Worm (Caenorhabditis elegans) whole organism, L1 larva: Measurements from ENCODE around the gene tra-1.

Experiments
- C04F5.9 ChIP-seq: sonication (generic microtip); optimal IDR thresholded peaks from 2 replicates; lab custom pipeline; 2016; ENCODE audit warnings: missing genetic modification characterization, missing compliant biosample characterization
- C34B4.2 ChIP-seq: sonication (generic microtip); optimal IDR thresholded peaks from 2 replicates; lab custom pipeline; 2017; ENCODE audit warnings: mild to moderate bottlenecking, missing genetic modification characterization, missing compliant biosample characterization
- aha-1 ChIP-seq: fragments of 150-350 bp; optimal IDR thresholded peaks from 2 replicates; lab custom pipeline; 2014; ENCODE audit warnings: missing biosample characterization, missing genetic modification characterization
- ama-1 ChIP-seq: fragments of 150-350 bp; optimal IDR thresholded peaks from 2 replicates; lab custom pipeline; 2014
- ceh-8 ChIP-seq: fragments of 200-800 bp; sonication (Bioruptor generic); optimal IDR thresholded peaks from 2 replicates; lab custom pipeline; 2018; ENCODE audit warnings: mild to moderate bottlenecking, missing genetic modification characterization, moderate library complexity, missing compliant biosample characterization
- ceh-82 ChIP-seq, 3 experiments: fragments of 150-350 bp in 1 of 3; sonication (generic microtip) in 2 of 3; optimal IDR thresholded peaks; 2 replicates each; lab custom pipeline; 2014 to 2017; ENCODE audit warnings: missing biosample characterization in 3 of 3, missing genetic modification characterization in 3 of 3
- ceh-88 ChIP-seq: fragments of 200-800 bp; sonication (Bioruptor generic); IDR thresholded peaks from 2 replicates; pipeline ENCODE4 v1.3.6; 2022; ENCODE audit warnings: missing genetic modification characterization, missing compliant biosample characterization
- ces-1 ChIP-seq: fragments of 150-350 bp; optimal IDR thresholded peaks from 2 replicates; lab custom pipeline; 2014; ENCODE audit warnings: missing biosample characterization, missing genetic modification reagents, missing genetic modification characterization
- dpl-1 ChIP-seq, 3 experiments: fragments of 150-350 bp in 2 of 3; sonication (generic microtip) in 1 of 3; optimal IDR thresholded peaks; 2 replicates each; lab custom pipeline; 2014 to 2017; ENCODE audit warnings: missing biosample characterization in 3 of 3, missing genetic modification characterization in 3 of 3, missing genetic modification reagents in 3 of 3
- dsc-1 ChIP-seq: sonication (generic microtip); optimal IDR thresholded peaks from 2 replicates; lab custom pipeline; 2016; ENCODE audit warnings: mild to moderate bottlenecking, missing genetic modification characterization, missing compliant biosample characterization
- egl-13 ChIP-seq: sonication (generic microtip); optimal IDR thresholded peaks from 2 replicates; lab custom pipeline; 2016; ENCODE audit warnings: missing genotype, missing genetic modification reagents, missing genetic modification characterization, missing compliant biosample characterization
- egl-27 ChIP-seq, 2 experiments: fragments of 150-350 bp in 1 of 2; sonication (generic microtip); optimal IDR thresholded peaks; 3 replicates each; lab custom pipeline; 2017 to 2018; ENCODE audit warnings: missing biosample characterization in 2 of 2, missing genetic modification characterization in 2 of 2, missing genetic modification reagents in 2 of 2
- fkh-8 ChIP-seq: sonication (generic microtip); optimal IDR thresholded peaks from 2 replicates; lab custom pipeline; 2016; ENCODE audit warnings: mild to moderate bottlenecking, missing genetic modification characterization, missing compliant biosample characterization
- fos-1 ChIP-seq: fragments of 150-350 bp; optimal IDR thresholded peaks from 2 replicates; lab custom pipeline; 2014; ENCODE audit warnings: missing biosample characterization, missing genetic modification characterization
- grh-1 ChIP-seq: fragments of 200-800 bp; sonication (Bioruptor generic); IDR thresholded peaks from 2 replicates; pipeline ENCODE4 v1.3.6; 2022; ENCODE audit warnings: missing genetic modification reagents, missing genetic modification characterization, missing compliant biosample characterization
- hlh-17 ChIP-seq: fragments of 200-800 bp; sonication (Bioruptor generic); optimal IDR thresholded peaks from 2 replicates; lab custom pipeline; 2018; ENCODE audit warnings: missing genetic modification characterization, mild to moderate bottlenecking, missing compliant biosample characterization, moderate library complexity, borderline replicate concordance
- hlh-4 ChIP-seq: sonication (generic microtip); optimal IDR thresholded peaks from 2 replicates; lab custom pipeline; 2016; ENCODE audit warnings: mild to moderate bottlenecking, missing genetic modification characterization, missing compliant biosample characterization
- hpl-2 ChIP-seq: fragments of 150-350 bp; optimal IDR thresholded peaks from 2 replicates; lab custom pipeline; 2014; ENCODE audit warnings: missing biosample characterization, missing genetic modification reagents, missing genetic modification characterization
- irx-1 ChIP-seq: sonication (generic microtip); optimal IDR thresholded peaks from 2 replicates; lab custom pipeline; 2016; ENCODE audit warnings: missing genetic modification characterization, missing compliant biosample characterization
- isw-1 ChIP-seq: fragments of 200-800 bp; sonication (Bioruptor generic); IDR thresholded peaks from 2 replicates; pipeline ENCODE4 v1.3.6; 2022; ENCODE audit warnings: missing genetic modification characterization, missing compliant biosample characterization
- lin-14 ChIP-seq: fragments of 200-800 bp; sonication (Bioruptor generic); optimal IDR thresholded peaks from 2 replicates; lab custom pipeline; 2018; ENCODE audit warnings: mild to moderate bottlenecking, missing genetic modification characterization, moderate library complexity, missing compliant biosample characterization
- lin-15B ChIP-seq: fragments of 150-350 bp; sonication (generic microtip); optimal IDR thresholded peaks from 3 replicates; lab custom pipeline; 2014; ENCODE audit warnings: missing biosample characterization, missing genetic modification characterization
- lir-3 ChIP-seq: sonication (generic microtip); optimal IDR thresholded peaks from 2 replicates; lab custom pipeline; 2016; ENCODE audit warnings: mild to moderate bottlenecking, missing genetic modification characterization, moderate library complexity, missing compliant biosample characterization; ENCODE audit not compliant: poor library complexity
- mab-9 ChIP-seq: fragments of 200-800 bp; sonication (Bioruptor generic); IDR thresholded peaks from 2 replicates; pipeline ENCODE4 v1.3.6; 2022; ENCODE audit warnings: missing genetic modification reagents, missing genetic modification characterization, missing compliant biosample characterization
- mef-2 ChIP-seq: fragments of 150-350 bp; optimal IDR thresholded peaks from 2 replicates; lab custom pipeline; 2014; ENCODE audit warnings: missing biosample characterization, missing genetic modification characterization
- nhr-12 ChIP-seq: sonication (generic microtip); optimal IDR thresholded peaks from 2 replicates; lab custom pipeline; 2017; ENCODE audit warnings: missing biosample characterization, missing genetic modification characterization
- nhr-19 ChIP-seq: fragments of 200-800 bp; sonication (Bioruptor generic); conservative IDR thresholded peaks from 2 replicates; pipeline ENCODE4 v1.3.6; 2022; ENCODE audit warnings: missing genetic modification characterization, missing compliant biosample characterization
- nhr-20 ChIP-seq: sonication (generic microtip); optimal IDR thresholded peaks from 2 replicates; lab custom pipeline; 2016; ENCODE audit warnings: mild to moderate bottlenecking, missing genetic modification characterization, missing compliant biosample characterization
- nhr-71 ChIP-seq: sonication (generic microtip); optimal IDR thresholded peaks from 2 replicates; lab custom pipeline; 2016; ENCODE audit warnings: mild to moderate bottlenecking, missing genetic modification characterization, moderate library complexity, missing compliant biosample characterization
- nhr-85 ChIP-seq: sonication (generic microtip); peaks from one replicate; lab custom pipeline; 2016; ENCODE audit warnings: missing genetic modification characterization, inconsistent platforms, missing compliant biosample characterization
- pag-3 ChIP-seq: sonication (generic microtip); optimal IDR thresholded peaks from 2 replicates; lab custom pipeline; 2017; ENCODE audit warnings: missing genetic modification characterization, mild to moderate bottlenecking, missing compliant biosample characterization, antibody characterized with exemption, borderline replicate concordance; ENCODE audit not compliant: insufficient read depth
- snpc-4 ChIP-seq: fragments of 150-350 bp; optimal IDR thresholded peaks from 2 replicates; lab custom pipeline; 2014; ENCODE audit warnings: missing biosample characterization, missing genetic modification characterization
- snu-23 ChIP-seq: sonication (generic microtip); optimal IDR thresholded peaks from 2 replicates; lab custom pipeline; 2016; ENCODE audit warnings: missing genetic modification characterization, missing compliant biosample characterization
- tbx-2 ChIP-seq: sonication (generic microtip); optimal IDR thresholded peaks from 2 replicates; lab custom pipeline; 2016; ENCODE audit warnings: missing genetic modification characterization, missing compliant biosample characterization
- unc-130 ChIP-seq: fragments of 150-350 bp; optimal IDR thresholded peaks from 2 replicates; lab custom pipeline; 2017; ENCODE audit warnings: missing biosample characterization, missing genetic modification characterization, inconsistent platforms
- unc-30 ChIP-seq: sonication (generic microtip); optimal IDR thresholded peaks from 2 replicates; lab custom pipeline; 2017; ENCODE audit warnings: missing biosample characterization, missing genetic modification characterization
- unc-98 ChIP-seq: fragments of 200-800 bp; sonication (Bioruptor generic); IDR thresholded peaks from 2 replicates; pipeline ENCODE4 v1.3.6; 2022; ENCODE audit warnings: missing genetic modification characterization, missing compliant biosample characterization
- vab-15 ChIP-seq: sonication (generic microtip); optimal IDR thresholded peaks from 2 replicates; lab custom pipeline; 2017; ENCODE audit warnings: missing genotype, mild to moderate bottlenecking, missing genetic modification characterization, missing compliant biosample characterization
- zag-1 ChIP-seq: fragments of 150-350 bp; optimal IDR thresholded peaks from 2 replicates; lab custom pipeline; 2014; ENCODE audit warnings: missing biosample characterization, missing genetic modification characterization
- ztf-11 ChIP-seq, 2 experiments: sonication (generic microtip); optimal IDR thresholded peaks; 2 replicates each; lab custom pipeline; 2016 to 2017; ENCODE audit warnings: missing genetic modification characterization in 2 of 2, missing biosample characterization in 1 of 2, missing compliant biosample characterization in 1 of 2
- ztf-4 ChIP-seq: fragments of 150-350 bp; optimal IDR thresholded peaks from 2 replicates; lab custom pipeline; 2014; ENCODE audit warnings: missing biosample characterization, missing genetic modification characterization

The tra-1 gene

ce11 chrIII:11138922-11139321 lies 56.1 kb downstream of the tra-1 start, which contains the start of gene fbxa-128 (continued):
- peak; percentile 51 to 84 (median 63) for TF ChIP-seq dpl-1 (GFP tag; optimal IDR thresholded peaks at IDR 0.05; lab: Kevin White, UChicago)
- no peak for TF ChIP-seq pag-3 (tag; lab: Kevin White, UChicago)
- TF ChIP-seq aha-1 (tag; lab: Kevin White, UChicago): no peak
- TF ChIP-seq C04F5.9 (tag; lab: Kevin White, UChicago): no peak
- no peak for TF ChIP-seq fos-1 (tag; lab: Kevin White, UChicago)
- peak; percentile 11 for TF ChIP-seq nhr-20
- no peak for TF ChIP-seq mef-2
- TF ChIP-seq ces-1 (GFP tag; lab: Kevin White, UChicago): no peak
- TF ChIP-seq ceh-82 (tag; optimal IDR thresholded peaks at IDR 0.05; lab: Kevin White, UChicago): peak in 1 of 3 experiments; percentile 21
- no peak for TF ChIP-seq ztf-4 (tag; lab: Kevin White, UChicago)
- no peak for TF ChIP-seq zag-1 (tag; lab: Kevin White, UChicago)
- peak; percentile 24 for TF ChIP-seq nhr-71 (tag; lab: Kevin White, UChicago)
- TF ChIP-seq fkh-8: peak; percentile 2
- no peak for TF ChIP-seq lin-14 (GFP tag; lab: Kevin White, UChicago)
- TF ChIP-seq unc-30 (tag; lab: Kevin White, UChicago): no peak
- TF ChIP-seq nhr-12 (tag; lab: Kevin White, UChicago): no peak
- no peak for TF ChIP-seq hpl-2
- no peak for TF ChIP-seq nhr-19 (GFP tag; lab: Robert Waterston, UW)
- TF ChIP-seq vab-15 (tag; lab: Kevin White, UChicago): no peak
- TF ChIP-seq ceh-88 (GFP tag; lab: Robert Waterston, UW): no peak
- TF ChIP-seq isw-1 (GFP tag; lab: Robert Waterston, UW): no peak
- no peak for TF ChIP-seq unc-98 (GFP tag; lab: Robert Waterston, UW)
- TF ChIP-seq lin-15B (tag; lab: Kevin White, UChicago): peak; percentile 28
- TF ChIP-seq ztf-11 (tag; optimal IDR thresholded peaks at IDR 0.05; lab: Kevin White, UChicago): no peak
- TF ChIP-seq hlh-4 (tag; lab: Kevin White, UChicago): no peak
- no peak for TF ChIP-seq tbx-2 (tag; lab: Kevin White, UChicago)
- TF ChIP-seq ama-1: no peak
- TF ChIP-seq ceh-8 (GFP tag; lab: Kevin White, UChicago): no peak
- peak; percentile 17 for TF ChIP-seq dsc-1 (tag; lab: Kevin White, UChicago)
- no peak for TF ChIP-seq nhr-85 (tag; lab: Kevin White, UChicago)
- no peak for TF ChIP-seq irx-1
- TF ChIP-seq snpc-4 (tag; lab: Kevin White, UChicago): no peak
- no peak for TF ChIP-seq hlh-17 (GFP tag; lab: Kevin White, UChicago)
- no peak for TF ChIP-seq mab-9 (GFP tag; lab: Robert Waterston, UW)
- TF ChIP-seq snu-23 (GFP tag; lab: Kevin White, UChicago): peak; percentile 27
- no peak for TF ChIP-seq C34B4.2 (tag; lab: Kevin White, UChicago)
- no peak for TF ChIP-seq egl-27 (tag; optimal IDR thresholded peaks at IDR 0.05; lab: Kevin White, UChicago)
- no peak for TF ChIP-seq unc-130
- no peak for TF ChIP-seq lir-3 (tag; lab: Kevin White, UChicago)
- TF ChIP-seq egl-13 (tag; lab: Kevin White, UChicago): no peak
- no peak for TF ChIP-seq grh-1 (GFP tag; lab: Robert Waterston, UW)

ce11 chrIII:11131475-11131874 lies 63.5 kb downstream of the tra-1 start, which contains the start of gene pha-1:
TSS of gene pha-1 (plus strand) at chrIII:11131775.
- TF ChIP-seq nhr-85 (tag; lab: Kevin White, UChicago): peak; percentile 21
